Fruit fly (Drosophila melanogaster): Measurements from ENCODE around the gene Dph2.

Dph2 gene

dm6 chr3R:14903837-14904431 lies 10.2 kb upstream of the Dph2 start, which contains the start of gene VhaPPA1-1 (continued):
- TF ChIP-seq BtbVII (GFP tag; optimal IDR thresholded peaks at IDR 0.05), result no peak
- peak; percentile 18 for TF ChIP-seq Hsf (GFP tag; optimal IDR thresholded peaks at IDR 0.05)
- no peak for TF ChIP-seq pb (GFP tag; optimal IDR thresholded peaks at IDR 0.05)
- TF ChIP-seq H2.0 (GFP tag; IDR thresholded peaks at IDR 0.05), result no peak
- no peak for TF ChIP-seq cwo (GFP tag; optimal IDR thresholded peaks at IDR 0.05)
- TF ChIP-seq CG2875 (GFP tag; optimal IDR thresholded peaks at IDR 0.05), result no peak
- no peak for TF ChIP-seq kni (GFP tag; optimal IDR thresholded peaks at IDR 0.05)
- peak; percentile 61 for TF ChIP-seq HLH4C (GFP tag; IDR thresholded peaks at IDR 0.05; ENCODE audit: partially characterized antibody)
- TF ChIP-seq sim (GFP tag; IDR thresholded peaks at IDR 0.05), result no peak
- TF ChIP-seq Dad (GFP tag; optimal IDR thresholded peaks at IDR 0.05), result no peak
- TF ChIP-seq CG7786 (GFP tag; optimal IDR thresholded peaks at IDR 0.05), result no peak
- no peak for TF ChIP-seq hbn (GFP tag; IDR thresholded peaks at IDR 0.05; ENCODE audit: partially characterized antibody)
- peak; percentile 51 for TF ChIP-seq gfzf (GFP tag; optimal IDR thresholded peaks at IDR 0.05)
- TF ChIP-seq Optix (GFP tag; IDR thresholded peaks at IDR 0.05), result no peak
- peak; percentile 53 for TF ChIP-seq CG11504 (tag; optimal IDR thresholded peaks at IDR 0.05)
- TF ChIP-seq slbo (GFP tag; IDR thresholded peaks at IDR 0.05), result no peak
- TF ChIP-seq knrl (GFP tag; IDR thresholded peaks at IDR 0.05; ENCODE audit: partially characterized antibody), result peak; percentile 61
- peak; percentile 48; the same call in 2 of the 3 replicates for TF ChIP-seq CG6791 (GFP tag; IDR thresholded peaks at IDR 0.05; ENCODE audit: partially characterized antibody)
- peak; percentile 68 for TF ChIP-seq phol (tag; optimal IDR thresholded peaks at IDR 0.05)
- TF ChIP-seq disco-r (GFP tag; optimal IDR thresholded peaks at IDR 0.05), result no peak
- no peak for TF ChIP-seq CG14441 (GFP tag; IDR thresholded peaks at IDR 0.05)
- TF ChIP-seq CG13123 (GFP tag; optimal IDR thresholded peaks at IDR 0.05), result no peak
- no peak for TF ChIP-seq Oaz (GFP tag; IDR thresholded peaks at IDR 0.05)
- peak; percentile 69 for TF ChIP-seq sug (tag; optimal IDR thresholded peaks at IDR 0.05)
- no peak for TF ChIP-seq bowl (GFP tag; IDR thresholded peaks at IDR 0.05)
- no peak for TF ChIP-seq CG7271 (tag; optimal IDR thresholded peaks at IDR 0.05)
- no peak for TF ChIP-seq CG32767 (GFP tag; IDR thresholded peaks at IDR 0.05)
- no peak for TF ChIP-seq br (optimal IDR thresholded peaks at IDR 0.05)
- TF ChIP-seq crc (GFP tag; optimal IDR thresholded peaks at IDR 0.05), result no peak
- no peak for TF ChIP-seq CG9876 (GFP tag; optimal IDR thresholded peaks at IDR 0.05)
- TF ChIP-seq CG30431 (GFP tag; optimal IDR thresholded peaks at IDR 0.05), result no peak
- no peak for TF ChIP-seq p53 (GFP tag; optimal IDR thresholded peaks at IDR 0.05)
- TF ChIP-seq CG12744 (GFP tag; optimal IDR thresholded peaks at IDR 0.05), result no peak
- no peak for TF ChIP-seq CG12071 (GFP tag; optimal IDR thresholded peaks at IDR 0.05)
- TF ChIP-seq Meics (GFP tag; optimal IDR thresholded peaks at IDR 0.05), result no peak
- TF ChIP-seq nerfin-2 (GFP tag; IDR thresholded peaks at IDR 0.05; ENCODE audit: partially characterized antibody), result no peak; the same call in 1 of the 2 replicates
- peak; percentile 68 for TF ChIP-seq CG3995 (GFP tag; optimal IDR thresholded peaks at IDR 0.05)
- TF ChIP-seq CG6175 (GFP tag; IDR thresholded peaks at IDR 0.05), result no peak
- no peak for TF ChIP-seq ap (GFP tag; IDR thresholded peaks at IDR 0.05)
- TF ChIP-seq unpg (GFP tag; optimal IDR thresholded peaks at IDR 0.05), result peak; percentile 6
- no peak for TF ChIP-seq Dip3 (GFP tag; optimal IDR thresholded peaks at IDR 0.05)
- TF ChIP-seq CG3726 (GFP tag; IDR thresholded peaks at IDR 0.05), result no peak
- TF ChIP-seq dm (GFP tag; optimal IDR thresholded peaks at IDR 0.05), result peak; percentile 56
- peak; percentile 15 for TF ChIP-seq kay (GFP tag; optimal IDR thresholded peaks at IDR 0.05)
- peak; percentile 41 to 99 for TF ChIP-seq tll (GFP tag; optimal IDR thresholded peaks at IDR 0.05)
- TF ChIP-seq al (GFP tag; IDR thresholded peaks at IDR 0.05), result no peak
- no peak for TF ChIP-seq CG13296 (GFP tag; optimal IDR thresholded peaks at IDR 0.05)
- TF ChIP-seq sisA (GFP tag; IDR thresholded peaks at IDR 0.05), result no peak
- TF ChIP-seq tio (GFP tag; optimal IDR thresholded peaks at IDR 0.05), result no peak
- no peak for TF ChIP-seq ranshi (GFP tag; IDR thresholded peaks at IDR 0.05)
- TF ChIP-seq Ptx1 (GFP tag; IDR thresholded peaks at IDR 0.05), result no peak

All from whole organism, embryonic.